Fruit fly (Drosophila melanogaster) whole organism, embryonic: Measurements from ENCODE around the gene CG15027.

Experiments used
- Atf-2 ChIP-seq: fragments of 200-800 bp; sonication (Bioruptor generic); optimal IDR thresholded peaks from 2 replicates; lab custom pipeline; 2016; ENCODE audit warnings: missing biosample characterization, missing genetic modification characterization
- Atf6 ChIP-seq: fragments of 200-800 bp; sonication (Bioruptor generic); IDR thresholded peaks from 2 replicates; pipeline ENCODE4 v1.3.6; 2022; ENCODE audit warnings: missing biosample characterization, missing genetic modification characterization
- CG14014 ChIP-seq: fragments of 200-800 bp; sonication (Bioruptor generic); IDR thresholded peaks from 2 replicates; pipeline ENCODE4 v1.3.6; 2022; ENCODE audit warnings: missing biosample characterization, missing genetic modification characterization
- CG14441 ChIP-seq: fragments of 200-800 bp; sonication (Bioruptor generic); IDR thresholded peaks from 2 replicates; pipeline ENCODE4 v1.3.6; 2022; ENCODE audit warnings: missing biosample characterization, missing genetic modification characterization
- CG15514 ChIP-seq: fragments of 200-800 bp; sonication (Bioruptor generic); optimal IDR thresholded peaks from 3 replicates; lab custom pipeline; 2017; ENCODE audit warnings: missing biosample characterization, missing genetic modification characterization, mild to moderate bottlenecking, moderate library complexity, missing genetic modification reagents
- CG16863 ChIP-seq: fragments of 200-800 bp; sonication (Bioruptor generic); optimal IDR thresholded peaks from 3 replicates; lab custom pipeline; 2016; ENCODE audit warnings: missing biosample characterization, missing genetic modification characterization
- CG17359 ChIP-seq: fragments of 200-800 bp; sonication (Bioruptor generic); optimal IDR thresholded peaks from 3 replicates; lab custom pipeline; 2018; ENCODE audit warnings: missing biosample characterization, mild to moderate bottlenecking, missing genetic modification characterization, moderate library complexity
- CG17912 ChIP-seq: fragments of 200-800 bp; sonication (Bioruptor generic); optimal IDR thresholded peaks from 2 replicates; lab custom pipeline; 2018; ENCODE audit warnings: missing biosample characterization, mild to moderate bottlenecking, missing genetic modification characterization
- CG18476 ChIP-seq: fragments of 200-800 bp; sonication (Bioruptor generic); optimal IDR thresholded peaks from 2 replicates; lab custom pipeline; 2016; ENCODE audit warnings: missing biosample characterization, mild to moderate bottlenecking, missing genetic modification characterization
- CG2120 ChIP-seq: fragments of 200-800 bp; sonication (Bioruptor generic); optimal IDR thresholded peaks from 3 replicates; lab custom pipeline; 2016; ENCODE audit warnings: missing biosample characterization, missing genetic modification characterization
- CG2678 ChIP-seq: fragments of 200-800 bp; sonication (Bioruptor generic); optimal IDR thresholded peaks from 3 replicates; lab custom pipeline; 2019; ENCODE audit warnings: missing biosample characterization, mild to moderate bottlenecking, missing genetic modification characterization, moderate library complexity
- CG34376 ChIP-seq: fragments of 200-800 bp; sonication (Bioruptor generic); optimal IDR thresholded peaks from 2 replicates; lab custom pipeline; 2018; ENCODE audit warnings: missing biosample characterization, mild to moderate bottlenecking, missing genetic modification characterization
- CG5180 ChIP-seq: fragments of 200-800 bp; sonication (Bioruptor generic); optimal IDR thresholded peaks from 3 replicates; lab custom pipeline; 2017; ENCODE audit warnings: missing biosample characterization, missing genetic modification characterization, mild to moderate bottlenecking, moderate library complexity, missing genetic modification reagents
- CG7556 ChIP-seq: fragments of 200-800 bp; sonication (Bioruptor generic); optimal IDR thresholded peaks from 2 replicates; lab custom pipeline; 2017; ENCODE audit warnings: missing biosample characterization, mild to moderate bottlenecking, missing genetic modification characterization
- D ChIP-seq, 2 experiments: fragments of 200-800 bp in 1 of 2; fragments of >200 bp in 1 of 2; sonication (Bioruptor generic) in 1 of 2; optimal IDR thresholded peaks; 2 replicates in 1 of 2; 3 replicates in 1 of 2; lab custom pipeline; 2017; ENCODE audit warnings: mild to moderate bottlenecking in 1 of 2, missing biosample characterization in 1 of 2, missing genetic modification characterization in 1 of 2, missing genetic modification reagents in 1 of 2
- Ets65A ChIP-seq: fragments of 200-800 bp; sonication (Bioruptor generic); peaks from one replicate; lab custom pipeline; 2016; ENCODE audit warnings: missing biosample characterization, missing genetic modification characterization
- Gsc ChIP-seq: fragments of 200-800 bp; sonication (Bioruptor generic); IDR thresholded peaks from 2 replicates; pipeline ENCODE4 v1.3.6; 2022; ENCODE audit warnings: missing biosample characterization, missing genetic modification characterization
- Gug ChIP-seq: fragments of 200-800 bp; sonication (Bioruptor generic); IDR thresholded peaks from 4 replicates; pipeline ENCODE4 v1.3.6; 2022; ENCODE audit warnings: missing biosample characterization, missing genetic modification characterization
- HLH54F ChIP-seq: fragments of 200-800 bp; sonication (Bioruptor generic); optimal IDR thresholded peaks from 3 replicates; lab custom pipeline; 2016; ENCODE audit warnings: missing biosample characterization, missing genetic modification characterization
- HmgD ChIP-seq: fragments of 200-800 bp; sonication (Bioruptor generic); optimal IDR thresholded peaks from 3 replicates; lab custom pipeline; 2016; ENCODE audit warnings: missing biosample characterization, missing genetic modification characterization
- Hr39 ChIP-seq: fragments of >200 bp; optimal IDR thresholded peaks from 2 replicates; lab custom pipeline; 2017
- Mad ChIP-seq: fragments of 200-800 bp; sonication (Bioruptor generic); optimal IDR thresholded peaks from 2 replicates; lab custom pipeline; 2016; ENCODE audit warnings: missing biosample characterization, missing genetic modification characterization
- Med ChIP-seq: fragments of 200-800 bp; sonication (Bioruptor generic); peaks from one replicate; lab custom pipeline; 2016; ENCODE audit warnings: missing biosample characterization, missing genetic modification characterization, mild to moderate bottlenecking, inconsistent platforms, moderate library complexity
- Myb ChIP-seq: fragments of 200-800 bp; sonication (Bioruptor generic); optimal IDR thresholded peaks from 2 replicates; lab custom pipeline; 2016; ENCODE audit warnings: missing biosample characterization, missing genetic modification characterization
- Nf-YC ChIP-seq: fragments of 200-800 bp; optimal IDR thresholded peaks from 3 replicates; lab custom pipeline; 2019; ENCODE audit warnings: missing biosample characterization, mild to moderate bottlenecking, missing genetic modification characterization, moderate library complexity
- Oli ChIP-seq: fragments of 200-800 bp; sonication (Bioruptor generic); optimal IDR thresholded peaks from 2 replicates; lab custom pipeline; 2018; ENCODE audit warnings: missing biosample characterization, mild to moderate bottlenecking, missing genetic modification characterization, moderate library complexity
- PHDP ChIP-seq: fragments of 200-800 bp; sonication (Bioruptor generic); optimal IDR thresholded peaks from 3 replicates; lab custom pipeline; 2018; ENCODE audit warnings: missing biosample characterization, mild to moderate bottlenecking, missing genetic modification characterization, moderate library complexity
- Ravus ChIP-seq: fragments of 200-800 bp; sonication (Bioruptor generic); IDR thresholded peaks from 2 replicates; pipeline ENCODE4 v1.3.6; 2022; ENCODE audit warnings: missing biosample characterization, missing genetic modification characterization
- Taf1 ChIP-seq: fragments of 200-800 bp; sonication (Bioruptor generic); IDR thresholded peaks from 2 replicates; pipeline ENCODE4 v1.3.6; 2022; ENCODE audit warnings: missing biosample characterization, missing genetic modification characterization
- Usf ChIP-seq: fragments of 200-800 bp; sonication (Bioruptor generic); optimal IDR thresholded peaks from 2 replicates; lab custom pipeline; 2017; ENCODE audit warnings: missing genotype, missing biosample characterization, missing genetic modification characterization
- Xbp1 ChIP-seq: fragments of 200-800 bp; sonication (Bioruptor generic); optimal IDR thresholded peaks from 3 replicates; lab custom pipeline; 2016; ENCODE audit warnings: missing biosample characterization, mild to moderate bottlenecking, missing genetic modification characterization
- ase ChIP-seq: fragments of 200-800 bp; sonication (Bioruptor generic); IDR thresholded peaks from 3 replicates; pipeline ENCODE4 v1.3.6; 2022; ENCODE audit warnings: missing biosample characterization, missing genetic modification characterization
- btn ChIP-seq: fragments of 200-800 bp; sonication (Bioruptor generic); optimal IDR thresholded peaks from 2 replicates; lab custom pipeline; 2016; ENCODE audit warnings: missing biosample characterization, missing genetic modification characterization
- da ChIP-seq: fragments of 200-800 bp; sonication (Bioruptor generic); optimal IDR thresholded peaks from 2 replicates; lab custom pipeline; 2016; ENCODE audit warnings: missing biosample characterization, missing genetic modification characterization
- dimm ChIP-seq: fragments of 200-800 bp; sonication (Bioruptor generic); IDR thresholded peaks from 2 replicates; pipeline ENCODE4 v1.3.6; 2022; ENCODE audit warnings: missing biosample characterization, missing genetic modification characterization
- en ChIP-seq: fragments of 200-800 bp; sonication (Bioruptor generic); optimal IDR thresholded peaks from 2 replicates; lab custom pipeline; 2016; ENCODE audit warnings: missing biosample characterization, missing genetic modification characterization
- gcm2 ChIP-seq: fragments of 200-800 bp; sonication (Bioruptor generic); optimal IDR thresholded peaks from 2 replicates; lab custom pipeline; 2016; ENCODE audit warnings: missing biosample characterization, missing genetic modification characterization
- hbn ChIP-seq: fragments of 200-800 bp; sonication (Bioruptor generic); IDR thresholded peaks from 2 replicates; pipeline ENCODE4 v1.3.6; 2022; ENCODE audit warnings: missing biosample characterization, missing genetic modification characterization; ENCODE audit not compliant: partially characterized antibody
- jigr1 ChIP-seq: fragments of 200-800 bp; sonication (Bioruptor generic); IDR thresholded peaks from 3 replicates; pipeline ENCODE4 v1.3.6; 2022; ENCODE audit warnings: missing biosample characterization, missing genetic modification characterization
- mirr ChIP-seq: fragments of 200-800 bp; sonication (Bioruptor generic); optimal IDR thresholded peaks from 3 replicates; lab custom pipeline; 2018; ENCODE audit warnings: missing biosample characterization, mild to moderate bottlenecking, missing genetic modification characterization
- pnt ChIP-seq: fragments of 200-800 bp; sonication (Bioruptor generic); optimal IDR thresholded peaks from 3 replicates; lab custom pipeline; 2016; ENCODE audit warnings: missing biosample characterization, missing genetic modification characterization
- rib ChIP-seq: fragments of 200-800 bp; sonication (Bioruptor generic); IDR thresholded peaks from 2 replicates; pipeline ENCODE4 v1.3.6; 2022; ENCODE audit warnings: missing biosample characterization, missing genetic modification characterization
- sd ChIP-seq: fragments of 200-800 bp; sonication (Bioruptor generic); optimal IDR thresholded peaks from 3 replicates; lab custom pipeline; 2018; ENCODE audit warnings: missing biosample characterization, mild to moderate bottlenecking, missing genetic modification characterization, moderate library complexity
- sug ChIP-seq: fragments of 200-800 bp; optimal IDR thresholded peaks from 2 replicates; lab custom pipeline; 2019; ENCODE audit warnings: missing biosample characterization, mild to moderate bottlenecking, missing genetic modification characterization, moderate library complexity
- tap ChIP-seq: fragments of 200-800 bp; optimal IDR thresholded peaks from 3 replicates; lab custom pipeline; 2019; ENCODE audit warnings: missing biosample characterization, mild to moderate bottlenecking, missing genetic modification characterization, moderate library complexity
- tin ChIP-seq: fragments of 200-800 bp; sonication (Bioruptor generic); optimal IDR thresholded peaks from 3 replicates; lab custom pipeline; 2016; ENCODE audit warnings: missing biosample characterization, missing genetic modification characterization
- toy ChIP-seq: fragments of 200-800 bp; sonication (Bioruptor generic); IDR thresholded peaks from 2 replicates; pipeline ENCODE4 v1.3.6; 2022; ENCODE audit warnings: missing biosample characterization, missing genetic modification characterization
- trem ChIP-seq: fragments of 200-800 bp; optimal IDR thresholded peaks from 3 replicates; lab custom pipeline; 2019; ENCODE audit warnings: missing biosample characterization, mild to moderate bottlenecking, missing genetic modification characterization, moderate library complexity
- zfh2 ChIP-seq: fragments of 200-800 bp; sonication (Bioruptor generic); optimal IDR thresholded peaks from 2 replicates; lab custom pipeline; 2016; ENCODE audit warnings: missing biosample characterization, missing genetic modification characterization

Gene CG15027

DNA sequence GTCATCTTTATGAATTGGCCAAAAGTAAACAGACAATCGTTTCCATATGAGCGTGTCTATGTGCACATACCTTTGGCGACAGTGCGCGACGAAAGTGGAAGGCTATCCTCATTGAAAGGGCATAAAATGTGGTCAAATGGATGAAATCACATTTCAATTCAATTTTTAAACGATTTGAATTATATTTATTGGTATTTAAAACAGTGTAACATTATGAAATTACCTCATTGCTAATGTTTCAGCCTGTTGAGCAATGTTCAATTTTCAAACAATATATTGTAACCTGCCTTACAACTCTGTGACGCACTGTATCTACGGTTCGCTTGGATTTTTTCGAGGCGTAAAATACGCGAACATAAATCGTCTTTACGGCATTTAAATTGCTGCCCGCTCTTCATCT is 34.5 kb upstream of the CG15027 start (continued):
- TF ChIP-seq CG2120 (GFP tag; lab: Kevin White, UChicago), result peak; percentile 77
- TF ChIP-seq Myb (GFP tag; lab: Kevin White, UChicago), result no peak
- TF ChIP-seq pnt, result no peak
- TF ChIP-seq HLH54F, result peak; percentile 34
- TF ChIP-seq CG7556 (GFP tag; lab: Kevin White, UChicago), result peak; percentile 22
- TF ChIP-seq, all 482 proteins: peak for 138

DNA sequence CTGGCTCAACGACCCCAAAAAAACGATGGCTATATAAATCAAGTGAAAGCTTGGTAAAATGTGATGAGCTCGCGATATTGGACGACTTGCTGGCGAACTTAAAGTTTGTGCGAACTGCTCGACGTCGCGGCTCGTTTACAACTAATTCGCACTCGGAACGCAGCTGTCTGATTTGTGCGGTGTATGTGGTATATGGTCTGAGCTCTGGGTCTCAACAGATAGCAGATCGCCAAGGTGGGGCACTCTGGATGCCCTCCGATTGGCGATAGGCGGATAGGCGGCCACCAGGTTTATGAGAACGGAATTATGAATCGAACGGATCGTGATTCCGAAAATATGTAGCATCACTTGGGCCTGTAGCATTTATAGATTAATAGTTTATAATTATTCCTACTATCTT is 30.8 kb upstream of the CG15027 start, which contains the start of gene Cyp4s3:
Gene Cyp4s3 (minus strand): TSS at position 146 of the 400 bp plus-strand sequence.
- TF ChIP-seq Taf1 (GFP tag; lab: Robert Waterston, UW) (no peak), CG34376 (peak; percentile 56), rib (GFP tag; lab: Robert Waterston, UW) (no peak), CG16863 (GFP tag; lab: Kevin White, UChicago) (no peak), CG18476 (GFP tag; lab: Kevin White, UChicago) (no peak), CG17912 (no peak), dimm (GFP tag; lab: Robert Waterston, UW) (no peak), en (GFP tag; lab: Kevin White, UChicago) (no peak), ase (GFP tag; lab: Robert Waterston, UW) (no peak), zfh2 (GFP tag; lab: Kevin White, UChicago) (no peak), CG14441 (GFP tag; lab: Robert Waterston, UW) (no peak), Atf6 (no peak), tin (GFP tag; lab: Kevin White, UChicago) (no peak), tap (tag; lab: Kevin White, UChicago) (no peak), Ets65A (peak; percentile 12), sd (no peak), CG5180 (GFP tag; lab: Kevin White, UChicago) (peak; percentile 4), Oli (tag; lab: Kevin White, UChicago) (no peak), Gug (no peak), Med (GFP tag; lab: Kevin White, UChicago) (peak; percentile 52), Mad (GFP tag; lab: Kevin White, UChicago) (no peak), gcm2 (GFP tag; lab: Kevin White, UChicago) (no peak), D (optimal IDR thresholded peaks at IDR 0.05; lab: Kevin White, UChicago) (no peak), D (GFP tag; optimal IDR thresholded peaks at IDR 0.05; lab: Kevin White, UChicago) (no peak), Nf-YC (tag; lab: Kevin White, UChicago) (no peak), Usf (GFP tag; lab: Kevin White, UChicago) (no peak), CG15514 (peak; percentile 10), trem (no peak), Gsc (GFP tag; lab: Robert Waterston, UW) (no peak), Ravus (no peak), hbn (GFP tag; lab: Robert Waterston, UW) (no peak), sug (tag; lab: Kevin White, UChicago) (peak; percentile 41), Xbp1 (GFP tag; lab: Kevin White, UChicago) (no peak)

DNA sequence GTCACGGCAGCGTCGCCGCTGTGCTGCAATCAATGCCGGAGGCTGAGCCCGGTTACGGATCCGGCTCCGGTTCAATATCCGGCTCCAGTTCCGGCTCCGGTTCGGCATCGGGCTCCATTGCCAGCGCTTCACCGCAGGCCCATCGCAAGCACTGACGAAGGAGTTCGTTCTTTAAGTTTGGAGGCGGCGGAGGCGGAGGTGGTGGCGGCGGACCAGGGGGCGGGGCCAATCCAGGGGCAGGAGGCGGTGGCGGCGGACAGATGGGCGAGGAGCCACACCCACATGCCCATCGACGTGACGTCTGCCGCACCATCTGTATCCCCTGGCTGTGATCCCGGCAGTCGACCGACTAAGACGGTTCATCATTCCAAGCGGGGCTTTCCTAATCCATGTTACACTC is 26.3 kb upstream of the CG15027 start:
- TF ChIP-seq CG15514 (peak; percentile 22), PHDP (no peak), jigr1 (GFP tag; lab: Robert Waterston, UW) (no peak), btn (GFP tag; lab: Kevin White, UChicago) (no peak), CG14014 (GFP tag; lab: Robert Waterston, UW) (no peak), da (GFP tag; lab: Kevin White, UChicago) (no peak), HmgD (GFP tag; lab: Kevin White, UChicago) (no peak), Hr39 (lab: Kevin White, UChicago) (peak; percentile 66), CG17359 (tag; lab: Kevin White, UChicago) (no peak), CG2678 (no peak), Ets65A (no peak), mirr (no peak), toy (GFP tag; lab: Robert Waterston, UW) (no peak), Atf-2 (GFP tag; lab: Kevin White, UChicago) (no peak)
- TF ChIP-seq, all 482 proteins: peak for 2
